Worm (Caenorhabditis elegans) whole organism, late embryonic: Measurements from ENCODE around the gene pyt-1.

Experiments used
- C08G9.2 ChIP-seq: sonication (generic microtip); optimal IDR thresholded peaks from 2 replicates; lab custom pipeline; 2016; ENCODE audit warnings: mild to moderate bottlenecking, missing genetic modification characterization, moderate library complexity, missing compliant biosample characterization
- C38D4.7 ChIP-seq: fragments of 200-800 bp; sonication (Bioruptor generic); optimal IDR thresholded peaks from 2 replicates; lab custom pipeline; 2018; ENCODE audit warnings: mild to moderate bottlenecking, missing genetic modification characterization, moderate library complexity, missing compliant biosample characterization
- K02D7.2 ChIP-seq: sonication (generic microtip); optimal IDR thresholded peaks from 2 replicates; lab custom pipeline; 2017; ENCODE audit warnings: mild to moderate bottlenecking, missing genetic modification characterization, missing compliant biosample characterization
- T23F11.4 ChIP-seq: fragments of 200-800 bp; sonication (Bioruptor generic); optimal IDR thresholded peaks from 2 replicates; lab custom pipeline; 2018; ENCODE audit warnings: mild to moderate bottlenecking, missing genetic modification characterization, missing compliant biosample characterization
- Y22D7AL.16 ChIP-seq: sonication (generic microtip); optimal IDR thresholded peaks from 2 replicates; lab custom pipeline; 2016; ENCODE audit warnings: missing genetic modification characterization, missing compliant biosample characterization
- ahr-1 ChIP-seq: sonication (generic microtip); optimal IDR thresholded peaks from 2 replicates; lab custom pipeline; 2016; ENCODE audit warnings: missing genetic modification characterization, missing compliant biosample characterization
- ama-1 ChIP-seq: fragments of 150-350 bp; optimal IDR thresholded peaks from 2 replicates; lab custom pipeline; 2014
- ceh-18 ChIP-seq: sonication (generic microtip); optimal IDR thresholded peaks from 2 replicates; lab custom pipeline; 2016; ENCODE audit warnings: missing genetic modification characterization, missing compliant biosample characterization
- ceh-30 ChIP-seq: fragments of 150-350 bp; optimal IDR thresholded peaks from 2 replicates; lab custom pipeline; 2014; ENCODE audit warnings: missing biosample characterization, missing genetic modification characterization
- ceh-45 ChIP-seq: fragments of 200-800 bp; sonication (Bioruptor generic); IDR thresholded peaks from 2 replicates; pipeline ENCODE4 v1.3.6; 2022; ENCODE audit warnings: missing genetic modification reagents, missing genetic modification characterization, missing compliant biosample characterization
- ceh-9 ChIP-seq: sonication (generic microtip); optimal IDR thresholded peaks from 2 replicates; lab custom pipeline; 2016; ENCODE audit warnings: mild to moderate bottlenecking, missing genetic modification characterization, inconsistent platforms, missing compliant biosample characterization
- che-1 ChIP-seq: sonication (generic microtip); optimal IDR thresholded peaks from 2 replicates; lab custom pipeline; 2016; ENCODE audit warnings: mild to moderate bottlenecking, missing genetic modification characterization, missing compliant biosample characterization
- dmd-4 ChIP-seq: sonication (generic microtip); optimal IDR thresholded peaks from 2 replicates; lab custom pipeline; 2016; ENCODE audit warnings: borderline replicate concordance, missing genetic modification characterization, missing compliant biosample characterization
- elt-2 ChIP-seq: sonication (generic microtip); optimal IDR thresholded peaks from 2 replicates; lab custom pipeline; 2016; ENCODE audit warnings: missing genetic modification reagents, missing genetic modification characterization, missing compliant biosample characterization
- elt-4 ChIP-seq: sonication (generic microtip); optimal IDR thresholded peaks from 2 replicates; lab custom pipeline; 2016; ENCODE audit warnings: missing genetic modification characterization, missing compliant biosample characterization
- ets-4 ChIP-seq: sonication (generic microtip); optimal IDR thresholded peaks from 2 replicates; lab custom pipeline; 2016; ENCODE audit warnings: missing genetic modification characterization, missing compliant biosample characterization
- fax-1 ChIP-seq: sonication (generic microtip); optimal IDR thresholded peaks from 2 replicates; lab custom pipeline; 2016; ENCODE audit warnings: missing genotype, missing genetic modification characterization, missing compliant biosample characterization
- fkh-10 ChIP-seq: fragments of 150-350 bp; optimal IDR thresholded peaks from 2 replicates; lab custom pipeline; 2014; ENCODE audit warnings: missing biosample characterization, missing genetic modification reagents, missing genetic modification characterization
- gmeb-2 ChIP-seq: sonication (generic microtip); optimal IDR thresholded peaks from 2 replicates; lab custom pipeline; 2016; ENCODE audit warnings: missing genetic modification characterization, inconsistent platforms, missing compliant biosample characterization
- hlh-15 ChIP-seq: sonication (generic microtip); optimal IDR thresholded peaks from 2 replicates; lab custom pipeline; 2016; ENCODE audit warnings: missing genetic modification characterization, missing compliant biosample characterization
- hlh-30 ChIP-seq: sonication (generic microtip); optimal IDR thresholded peaks from 2 replicates; lab custom pipeline; 2017; ENCODE audit warnings: antibody characterized with exemption, missing genetic modification characterization, missing compliant biosample characterization; ENCODE audit not compliant: insufficient read depth
- lim-6 ChIP-seq: sonication (generic microtip); optimal IDR thresholded peaks from 2 replicates; lab custom pipeline; 2016; ENCODE audit warnings: missing genetic modification characterization, missing compliant biosample characterization
- madf-2 ChIP-seq: sonication (generic microtip); optimal IDR thresholded peaks from 2 replicates; lab custom pipeline; 2017; ENCODE audit warnings: missing genetic modification characterization, missing compliant biosample characterization
- nhr-232 ChIP-seq: sonication (generic microtip); optimal IDR thresholded peaks from 2 replicates; lab custom pipeline; 2016; ENCODE audit warnings: missing genetic modification characterization, missing compliant biosample characterization
- pag-3 ChIP-seq: sonication (generic microtip); optimal IDR thresholded peaks from 2 replicates; lab custom pipeline; 2016; ENCODE audit warnings: missing compliant biosample characterization, missing genetic modification characterization, borderline replicate concordance
- pax-1 ChIP-seq: fragments of 150-350 bp; optimal IDR thresholded peaks from 2 replicates; lab custom pipeline; 2014; ENCODE audit warnings: missing biosample characterization, missing genetic modification characterization
- pqm-1 ChIP-seq: sonication (generic microtip); optimal IDR thresholded peaks from 2 replicates; lab custom pipeline; 2016; ENCODE audit warnings: missing genetic modification characterization, missing compliant biosample characterization
- ref-2 ChIP-seq: sonication (generic microtip); optimal IDR thresholded peaks from 2 replicates; lab custom pipeline; 2016; ENCODE audit warnings: missing genetic modification characterization, missing compliant biosample characterization
- rnt-1 ChIP-seq: sonication (generic microtip); optimal IDR thresholded peaks from 2 replicates; lab custom pipeline; 2016; ENCODE audit warnings: missing genetic modification characterization, missing compliant biosample characterization
- sdc-2 ChIP-seq: sonication (generic microtip); optimal IDR thresholded peaks from 2 replicates; lab custom pipeline; 2016; ENCODE audit warnings: missing genotype, missing genetic modification characterization, missing compliant biosample characterization
- sox-2 ChIP-seq: fragments of 200-800 bp; sonication (Bioruptor generic); IDR thresholded peaks from 2 replicates; pipeline ENCODE4 v1.3.6; 2022; ENCODE audit warnings: missing genetic modification reagents, missing genetic modification characterization, missing compliant biosample characterization
- ttx-3 ChIP-seq: sonication (generic microtip); optimal IDR thresholded peaks from 2 replicates; lab custom pipeline; 2016; ENCODE audit warnings: missing genetic modification reagents, missing genetic modification characterization, missing compliant biosample characterization
- unc-55 ChIP-seq: sonication (generic microtip); optimal IDR thresholded peaks from 2 replicates; lab custom pipeline; 2017; ENCODE audit warnings: missing biosample characterization, missing genetic modification reagents, missing genetic modification characterization
- unc-86 ChIP-seq: sonication (generic microtip); optimal IDR thresholded peaks from 2 replicates; lab custom pipeline; 2016; ENCODE audit warnings: missing genetic modification characterization, missing compliant biosample characterization
- zip-5 ChIP-seq: sonication (generic microtip); optimal IDR thresholded peaks from 2 replicates; lab custom pipeline; 2016; ENCODE audit warnings: missing genetic modification characterization, missing compliant biosample characterization

The pyt-1 gene

DNA sequence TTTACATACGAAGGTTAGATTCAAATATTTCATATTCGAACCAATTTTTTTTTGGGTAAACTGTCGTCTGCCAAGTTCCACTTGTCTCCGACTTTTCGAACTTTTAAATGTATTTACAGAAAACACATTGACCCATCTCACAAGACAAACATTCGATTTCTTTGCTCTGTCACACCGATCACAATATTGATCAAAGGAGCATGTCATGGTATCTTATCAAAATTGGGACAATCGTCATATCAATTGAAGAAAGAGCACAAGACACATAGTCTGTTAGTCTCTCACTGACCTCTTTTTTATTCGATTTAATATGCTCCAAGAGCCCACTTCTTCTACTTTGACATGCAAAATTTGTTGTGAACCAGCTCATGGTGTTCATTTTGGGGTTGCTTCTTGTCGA is 26.9 kb upstream of the pyt-1 start, which contains the start of gene nhr-232:
nhr-232 (plus strand) TSS at position 121 of the 400 bp plus-strand sequence.
- no peak for TF ChIP-seq dmd-4
- TF ChIP-seq ttx-3 (tag; lab: Kevin White, UChicago), result no peak
- TF ChIP-seq ceh-30, result no peak
- peak; percentile 62 for TF ChIP-seq elt-2

DNA sequence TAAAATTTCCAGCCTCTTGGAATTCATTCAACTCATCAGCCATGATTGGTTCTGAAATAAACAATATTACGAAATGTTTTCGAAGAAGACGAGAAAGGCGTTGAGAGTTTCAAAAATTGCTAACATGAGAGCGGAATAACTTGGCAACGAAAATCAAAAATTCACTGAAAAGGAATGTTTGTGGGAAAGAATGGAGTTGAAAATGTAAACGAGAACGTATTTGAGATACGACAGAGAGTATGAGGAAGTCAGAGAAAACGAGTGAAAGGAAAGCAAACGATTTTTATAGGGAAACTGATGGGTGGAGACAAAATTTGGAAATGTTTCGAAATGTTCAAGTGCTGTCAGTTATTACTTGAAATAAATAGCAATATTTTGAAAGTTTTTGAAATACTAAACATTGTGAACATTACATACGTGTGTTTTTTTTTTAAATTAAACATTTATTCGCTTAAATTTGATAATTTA is 25.9 kb upstream of the pyt-1 start, which contains the start of gene rop-1:
rop-1 (minus strand) TSS at position 51 of the 468 bp plus-strand sequence.
- no peak for TF ChIP-seq madf-2 (tag; lab: Kevin White, UChicago)
- no peak for TF ChIP-seq unc-86 (tag; lab: Kevin White, UChicago)
- TF ChIP-seq pag-3, result no peak
- no peak for TF ChIP-seq lim-6 (tag; lab: Kevin White, UChicago)
- no peak for TF ChIP-seq ceh-45 (GFP tag; lab: Robert Waterston, UW)
- TF ChIP-seq rnt-1 (tag; lab: Kevin White, UChicago), result no peak
- TF ChIP-seq C08G9.2, result no peak
- TF ChIP-seq ceh-18 (tag; lab: Kevin White, UChicago), result no peak
- TF ChIP-seq sox-2 (GFP tag; lab: Robert Waterston, UW), result no peak
- no peak for TF ChIP-seq ets-4 (tag; lab: Kevin White, UChicago)
- no peak for TF ChIP-seq sdc-2
- no peak for TF ChIP-seq C38D4.7 (GFP tag; lab: Kevin White, UChicago)
- no peak for TF ChIP-seq gmeb-2 (tag; lab: Kevin White, UChicago)
- TF ChIP-seq hlh-15 (tag; lab: Kevin White, UChicago), result no peak
- no peak for TF ChIP-seq fax-1 (tag; lab: Kevin White, UChicago)
- no peak for TF ChIP-seq elt-4 (tag; lab: Kevin White, UChicago)
- no peak for TF ChIP-seq ref-2 (tag; lab: Kevin White, UChicago)
- TF ChIP-seq ama-1, result no peak
- no peak for TF ChIP-seq hlh-30

- TF ChIP-seq T23F11.4 (GFP tag; lab: Kevin White, UChicago) (no peak), ceh-9 (no peak), pax-1 (no peak), unc-55 (no peak), madf-2 (tag; lab: Kevin White, UChicago) (no peak), C38D4.7 (GFP tag; lab: Kevin White, UChicago) (no peak), elt-4 (tag; lab: Kevin White, UChicago) (no peak), Y22D7AL.16 (no peak), nhr-232 (tag; lab: Kevin White, UChicago) (no peak), fkh-10 (GFP tag; lab: Kevin White, UChicago) (no peak), hlh-15 (tag; lab: Kevin White, UChicago) (no peak), sox-2 (GFP tag; lab: Robert Waterston, UW) (no peak), unc-86 (tag; lab: Kevin White, UChicago) (no peak), che-1 (no peak), ceh-45 (GFP tag; lab: Robert Waterston, UW) (no peak)
Observed at ce11 chrV:10252682-10253081, 23.6 kb upstream of the pyt-1 start.

DNA sequence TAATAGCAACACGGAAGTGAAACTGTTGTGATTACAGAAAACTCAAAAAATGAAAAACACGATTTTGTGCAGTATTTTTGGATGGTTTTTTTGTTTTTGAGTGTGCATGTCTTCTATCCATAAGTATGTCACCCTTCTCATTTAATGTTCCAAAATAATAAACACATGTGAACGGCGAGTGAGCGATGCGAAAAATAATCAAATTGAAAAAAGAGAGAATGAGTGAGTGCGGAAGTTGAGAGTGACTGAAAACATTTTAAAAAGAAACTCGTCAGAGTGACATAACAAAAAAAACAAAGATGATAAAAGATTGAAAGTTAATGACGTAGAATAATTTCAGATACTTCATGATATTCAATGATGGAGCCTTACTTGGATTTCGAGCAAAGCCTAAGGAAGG is 20.4 kb upstream of the pyt-1 start:
- TF ChIP-seq ceh-9 (no peak), K02D7.2 (no peak), pqm-1 (tag; lab: Kevin White, UChicago) (no peak), lim-6 (tag; lab: Kevin White, UChicago) (no peak), pag-3 (no peak), hlh-15 (tag; lab: Kevin White, UChicago) (no peak), fax-1 (tag; lab: Kevin White, UChicago) (no peak), zip-5 (no peak), ahr-1 (tag; lab: Kevin White, UChicago) (no peak)
